Fruit fly (Drosophila melanogaster) whole organism, embryonic: ENCODE results near the gene CG32483.

ENCODE experiments used
- ATbp ChIP-seq: fragments of 200-800 bp; sonication (Bioruptor generic); optimal IDR thresholded peaks from 2 replicates; lab custom pipeline; 2017; ENCODE audit warnings: missing biosample characterization, mild to moderate bottlenecking, missing genetic modification characterization, missing genetic modification reagents
- Antp ChIP-seq: fragments of 200-800 bp; sonication (Bioruptor generic); optimal IDR thresholded peaks from 3 replicates; lab custom pipeline; 2016; ENCODE audit warnings: missing biosample characterization, missing genetic modification characterization
- Bteb2 ChIP-seq: fragments of 200-800 bp; sonication (Bioruptor generic); optimal IDR thresholded peaks from 2 replicates; lab custom pipeline; 2016; ENCODE audit warnings: missing biosample characterization, missing genetic modification characterization
- CG11093 ChIP-seq: fragments of 200-800 bp; sonication (Bioruptor generic); IDR thresholded peaks from 3 replicates; pipeline ENCODE4 v1.3.6; 2022; ENCODE audit warnings: missing biosample characterization, missing genetic modification characterization
- CG16813 ChIP-seq: fragments of 200-800 bp; sonication (Bioruptor generic); IDR thresholded peaks from 3 replicates; pipeline ENCODE4 v1.3.6; 2022; ENCODE audit warnings: missing biosample characterization, missing genetic modification characterization; ENCODE audit not compliant: partially characterized antibody
- CG16863 ChIP-seq: fragments of 200-800 bp; sonication (Bioruptor generic); optimal IDR thresholded peaks from 3 replicates; lab custom pipeline; 2016; ENCODE audit warnings: missing biosample characterization, missing genetic modification characterization
- CG17186 ChIP-seq: fragments of 200-800 bp; sonication (Bioruptor generic); optimal IDR thresholded peaks from 3 replicates; lab custom pipeline; 2017; ENCODE audit warnings: missing biosample characterization, missing genetic modification reagents, missing genetic modification characterization
- CG2129 ChIP-seq: fragments of 200-800 bp; sonication (Bioruptor generic); IDR thresholded peaks from 2 replicates; pipeline ENCODE4 v1.3.6; 2022; ENCODE audit warnings: missing biosample characterization, missing genetic modification characterization; ENCODE audit not compliant: partially characterized antibody
- CG2202 ChIP-seq: fragments of 200-800 bp; sonication (Bioruptor generic); optimal IDR thresholded peaks from 2 replicates; lab custom pipeline; 2018; ENCODE audit warnings: missing biosample characterization, mild to moderate bottlenecking, missing genetic modification characterization
- CG3065 ChIP-seq: fragments of 200-800 bp; sonication (Bioruptor generic); optimal IDR thresholded peaks from 2 replicates; lab custom pipeline; 2016; ENCODE audit warnings: missing biosample characterization, missing genetic modification characterization
- CG31224 ChIP-seq: fragments of 200-800 bp; sonication (Bioruptor generic); IDR thresholded peaks from 2 replicates; pipeline ENCODE4 v1.3.6; 2022; ENCODE audit warnings: missing biosample characterization, missing genetic modification characterization
- CG31441 ChIP-seq: fragments of 200-800 bp; sonication (Bioruptor generic); IDR thresholded peaks from 2 replicates; pipeline ENCODE4 v1.3.6; 2022; ENCODE audit warnings: missing biosample characterization, missing genetic modification characterization
- CG3995 ChIP-seq: fragments of 200-800 bp; sonication (Bioruptor generic); optimal IDR thresholded peaks from 3 replicates; lab custom pipeline; 2016; ENCODE audit warnings: missing biosample characterization, missing genetic modification characterization
- CG4404 ChIP-seq: fragments of 200-800 bp; sonication (Bioruptor generic); IDR thresholded peaks from 2 replicates; pipeline ENCODE4 v1.3.6; 2022; ENCODE audit warnings: missing biosample characterization, missing genetic modification characterization
- CG6254 ChIP-seq: fragments of 200-800 bp; sonication (Bioruptor generic); optimal IDR thresholded peaks from 3 replicates; lab custom pipeline; 2017; ENCODE audit warnings: mild to moderate bottlenecking, missing biosample characterization, missing genetic modification reagents, missing genetic modification characterization
- CG8281 ChIP-seq: fragments of 200-800 bp; sonication (Bioruptor generic); optimal IDR thresholded peaks from 2 replicates; lab custom pipeline; 2018; ENCODE audit warnings: missing biosample characterization, mild to moderate bottlenecking, missing genetic modification characterization, moderate library complexity
- CG8765 ChIP-seq: fragments of 200-800 bp; sonication (Bioruptor generic); IDR thresholded peaks from 2 replicates; pipeline ENCODE4 v1.3.6; 2022; ENCODE audit warnings: missing biosample characterization, missing genetic modification characterization
- Eip74EF ChIP-seq, 2 experiments: fragments of 200-800 bp in 1 of 2; fragments of >200 bp in 1 of 2; sonication (Bioruptor generic) in 1 of 2; optimal IDR thresholded peaks; 2 replicates each; lab custom pipeline; 2017 to 2019; ENCODE audit warnings: missing biosample characterization in 2 of 2, missing genetic modification characterization in 2 of 2, mild to moderate bottlenecking in 1 of 2, moderate library complexity in 1 of 2
- HmgZ ChIP-seq: fragments of 200-800 bp; sonication (Bioruptor generic); optimal IDR thresholded peaks from 2 replicates; lab custom pipeline; 2018; ENCODE audit warnings: missing biosample characterization, mild to moderate bottlenecking, missing genetic modification characterization
- MESR4 ChIP-seq: fragments of 200-800 bp; sonication (Bioruptor generic); optimal IDR thresholded peaks from 2 replicates; lab custom pipeline; 2018; ENCODE audit warnings: missing biosample characterization, mild to moderate bottlenecking, missing genetic modification characterization, moderate library complexity
- NC2α ChIP-seq: fragments of 200-800 bp; sonication (Bioruptor generic); optimal IDR thresholded peaks from 2 replicates; lab custom pipeline; 2016; ENCODE audit warnings: missing biosample characterization, missing genetic modification characterization
- NFAT ChIP-seq: fragments of 200-800 bp; sonication (Bioruptor generic); IDR thresholded peaks from 2 replicates; pipeline ENCODE4 v1.3.6; 2022; ENCODE audit warnings: missing biosample characterization, missing genetic modification characterization
- Sry-β ChIP-seq: fragments of 200-800 bp; sonication (Bioruptor generic); optimal IDR thresholded peaks from 2 replicates; lab custom pipeline; 2018; ENCODE audit warnings: missing biosample characterization, mild to moderate bottlenecking, missing genetic modification characterization, moderate library complexity
- Xrp1 ChIP-seq: fragments of 200-800 bp; sonication (Bioruptor generic); IDR thresholded peaks from 2 replicates; pipeline ENCODE4 v1.3.6; 2022; ENCODE audit warnings: missing biosample characterization, missing genetic modification characterization
- cg ChIP-seq: fragments of 200-800 bp; sonication (Bioruptor generic); optimal IDR thresholded peaks from 3 replicates; lab custom pipeline; 2019; ENCODE audit warnings: missing biosample characterization, mild to moderate bottlenecking, missing genetic modification characterization, moderate library complexity
- croc ChIP-seq: fragments of 200-800 bp; sonication (Bioruptor generic); conservative IDR thresholded peaks from 3 replicates; pipeline ENCODE4 v1.3.6; 2022; ENCODE audit warnings: missing biosample characterization, missing genetic modification characterization
- disco-r ChIP-seq: fragments of 200-800 bp; sonication (Bioruptor generic); optimal IDR thresholded peaks from 2 replicates; lab custom pipeline; 2016; ENCODE audit warnings: missing biosample characterization, missing genetic modification characterization
- dpn ChIP-seq, 2 experiments: fragments of 200-800 bp; sonication (Bioruptor generic); optimal IDR thresholded peaks; 3 replicates each; lab custom pipeline; 2016; ENCODE audit warnings: missing biosample characterization in 2 of 2, missing genetic modification characterization in 2 of 2
- esg ChIP-seq: fragments of 200-800 bp; sonication (Bioruptor generic); conservative IDR thresholded peaks from 2 replicates; pipeline ENCODE4 v1.3.6; 2022; ENCODE audit warnings: missing biosample characterization, missing genetic modification characterization
- eve ChIP-seq, 2 experiments: fragments of >200 bp; optimal IDR thresholded peaks; 2 replicates each; lab custom pipeline; 2017; ENCODE audit warnings: missing biosample characterization in 2 of 2, missing genetic modification characterization in 2 of 2
- fd64A ChIP-seq: fragments of 200-800 bp; sonication (Bioruptor generic); optimal IDR thresholded peaks from 3 replicates; lab custom pipeline; 2018; ENCODE audit warnings: missing biosample characterization, mild to moderate bottlenecking, missing genetic modification characterization
- fru ChIP-seq: fragments of >200 bp; optimal IDR thresholded peaks from 2 replicates; lab custom pipeline; 2017
- gfzf ChIP-seq: fragments of 200-800 bp; sonication (Bioruptor generic); optimal IDR thresholded peaks from 2 replicates; lab custom pipeline; 2016; ENCODE audit warnings: missing biosample characterization, mild to moderate bottlenecking, missing genetic modification characterization, moderate library complexity
- grau ChIP-seq: fragments of 200-800 bp; optimal IDR thresholded peaks from 3 replicates; lab custom pipeline; 2019; ENCODE audit warnings: missing biosample characterization, mild to moderate bottlenecking, missing genetic modification characterization, moderate library complexity
- gsb-n ChIP-seq: fragments of 200-800 bp; sonication (Bioruptor generic); optimal IDR thresholded peaks from 3 replicates; lab custom pipeline; 2018; ENCODE audit warnings: missing biosample characterization, mild to moderate bottlenecking, missing genetic modification characterization
- her ChIP-seq: fragments of 200-800 bp; sonication (Bioruptor generic); optimal IDR thresholded peaks from 2 replicates; lab custom pipeline; 2016; ENCODE audit warnings: missing biosample characterization, missing genetic modification characterization
- hkb ChIP-seq, 2 experiments: fragments of 200-800 bp in 1 of 2; fragments of >200 bp in 1 of 2; sonication (Bioruptor generic) in 1 of 2; IDR thresholded peaks in 1 of 2; optimal IDR thresholded peaks in 1 of 2; 2 replicates each; pipeline versions ENCODE4 v1.3.6 to Lab custom; 2017 to 2022; ENCODE audit warnings: missing biosample characterization in 1 of 2, missing genetic modification characterization in 1 of 2
- ken ChIP-seq: fragments of 200-800 bp; sonication (Bioruptor generic); IDR thresholded peaks from 3 replicates; pipeline ENCODE4 v1.3.6; 2022; ENCODE audit warnings: missing biosample characterization, missing genetic modification characterization
- mirr ChIP-seq: fragments of 200-800 bp; sonication (Bioruptor generic); optimal IDR thresholded peaks from 3 replicates; lab custom pipeline; 2018; ENCODE audit warnings: missing biosample characterization, mild to moderate bottlenecking, missing genetic modification characterization
- pita ChIP-seq: fragments of 200-800 bp; sonication (Bioruptor generic); optimal IDR thresholded peaks from 2 replicates; lab custom pipeline; 2017; ENCODE audit warnings: missing biosample characterization, mild to moderate bottlenecking, missing genetic modification characterization
- pros ChIP-seq: fragments of 200-800 bp; sonication (Bioruptor generic); optimal IDR thresholded peaks from 3 replicates; lab custom pipeline; 2019; ENCODE audit warnings: missing biosample characterization, mild to moderate bottlenecking, missing genetic modification characterization, moderate library complexity
- psq ChIP-seq: fragments of 200-800 bp; sonication (Bioruptor generic); optimal IDR thresholded peaks from 2 replicates; lab custom pipeline; 2017; ENCODE audit warnings: missing biosample characterization, missing genetic modification characterization
- pum ChIP-seq: fragments of 200-800 bp; sonication (Bioruptor generic); optimal IDR thresholded peaks from 2 replicates; lab custom pipeline; 2016; ENCODE audit warnings: missing biosample characterization, missing genetic modification characterization
- pzg ChIP-seq: fragments of 200-800 bp; sonication (Bioruptor generic); optimal IDR thresholded peaks from 3 replicates; lab custom pipeline; 2018; ENCODE audit warnings: missing biosample characterization, mild to moderate bottlenecking, missing genetic modification characterization, moderate library complexity
- rib ChIP-seq: fragments of 200-800 bp; sonication (Bioruptor generic); IDR thresholded peaks from 2 replicates; pipeline ENCODE4 v1.3.6; 2022; ENCODE audit warnings: missing biosample characterization, missing genetic modification characterization
- sim ChIP-seq: fragments of 200-800 bp; sonication (Bioruptor generic); IDR thresholded peaks from 2 replicates; pipeline ENCODE4 v1.3.6; 2022; ENCODE audit warnings: missing biosample characterization, missing genetic modification characterization
- ttk ChIP-seq: fragments of 200-800 bp; sonication (Bioruptor generic); IDR thresholded peaks from 2 replicates; pipeline ENCODE4 v2.1.2; 2022; ENCODE audit warnings: missing biosample characterization, missing genetic modification characterization
- vfl ChIP-seq: fragments of 200-800 bp; sonication (Bioruptor generic); optimal IDR thresholded peaks from 2 replicates; lab custom pipeline; 2016; ENCODE audit warnings: missing biosample characterization, missing genetic modification characterization
- zen ChIP-seq: fragments of 200-800 bp; sonication (Bioruptor generic); optimal IDR thresholded peaks from 3 replicates; lab custom pipeline; 2018; ENCODE audit warnings: missing biosample characterization, mild to moderate bottlenecking, missing genetic modification characterization, moderate library complexity

Gene CG32483

DNA sequence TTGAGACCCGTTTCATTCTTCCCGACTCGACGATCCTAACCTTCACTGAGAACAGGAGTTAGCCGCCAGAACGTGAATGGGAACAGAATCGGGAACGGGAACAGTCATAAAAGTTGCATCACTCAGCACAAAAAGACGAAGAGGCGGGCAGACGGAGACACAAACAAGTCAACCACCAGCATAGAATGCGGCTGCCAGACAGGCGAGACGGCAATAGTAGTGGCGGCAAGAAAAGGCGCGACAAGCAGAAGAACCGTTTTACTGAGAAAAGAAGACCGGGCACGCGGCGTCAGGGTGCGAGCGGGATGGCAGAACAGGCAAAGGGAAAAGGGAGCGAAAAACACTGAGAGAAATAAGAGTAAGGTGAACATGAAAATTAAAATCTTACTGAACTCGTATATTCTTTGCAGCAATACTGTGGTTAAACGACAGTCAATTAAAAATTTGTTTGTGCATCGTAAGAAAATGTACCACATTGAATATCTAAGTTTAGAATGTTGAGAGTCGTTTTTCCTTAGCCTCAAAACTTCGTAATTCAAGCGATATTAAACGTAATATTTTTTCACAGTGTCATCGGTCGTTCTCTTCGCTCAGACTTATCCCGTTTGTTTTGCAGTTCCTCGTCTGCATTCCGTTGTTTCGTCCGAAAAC, 49.4 kb downstream of the CG32483 start (continued):
- peak; percentile 86 for TF ChIP-seq CG2202 (tag; lab: Kevin White, UChicago)
- TF ChIP-seq Antp (GFP tag; lab: Kevin White, UChicago): peak; percentile 85
- TF ChIP-seq CG17186 (GFP tag; lab: Kevin White, UChicago): peak; percentile 31
- no peak for TF ChIP-seq mirr (GFP tag; lab: Kevin White, UChicago)
- peak; percentile 88 for TF ChIP-seq CG8765
- peak; percentile 94 for TF ChIP-seq zen (tag; lab: Kevin White, UChicago)
- no peak for TF ChIP-seq Sry-β
- TF ChIP-seq CG6254 (GFP tag; lab: Kevin White, UChicago): peak; percentile 83
- TF ChIP-seq Eip74EF (GFP tag; optimal IDR thresholded peaks at IDR 0.05; lab: Kevin White, UChicago): peak in 1 of 2 experiments; percentile 37
- TF ChIP-seq gfzf: no peak
- TF ChIP-seq esg: peak; percentile 73
- TF ChIP-seq CG11093 (GFP tag; lab: Robert Waterston, UW): peak; percentile 69; the same call in 2 of the 3 replicates
- no peak for TF ChIP-seq CG16813 (GFP tag; lab: Robert Waterston, UW)
- TF ChIP-seq dpn (GFP tag; optimal IDR thresholded peaks at IDR 0.05; lab: Kevin White, UChicago): peak; percentile 85 to 86
- TF ChIP-seq croc: peak; percentile 76
- peak; percentile 78 for TF ChIP-seq pum (GFP tag; lab: Kevin White, UChicago)
- TF ChIP-seq MESR4 (GFP tag; lab: Kevin White, UChicago): peak; percentile 2
- TF ChIP-seq fd64A (GFP tag; lab: Kevin White, UChicago): peak; percentile 63
- TF ChIP-seq pita (GFP tag; lab: Kevin White, UChicago): no peak
- TF ChIP-seq rib (GFP tag; lab: Robert Waterston, UW): peak; percentile 62
- peak; percentile 88 for TF ChIP-seq CG16863 (GFP tag; lab: Kevin White, UChicago)
- TF ChIP-seq psq: peak; percentile 92
- TF ChIP-seq Xrp1 (GFP tag; lab: Robert Waterston, UW): peak; percentile 91
- TF ChIP-seq NC2α (GFP tag; lab: Kevin White, UChicago): peak; percentile 49
- TF ChIP-seq fru (lab: Kevin White, UChicago): no peak
- peak; percentile 97 for TF ChIP-seq pros (GFP tag; lab: Kevin White, UChicago)
- no peak for TF ChIP-seq hkb (optimal IDR thresholded peaks at IDR 0.05; lab: Kevin White, UChicago)
- TF ChIP-seq hkb (GFP tag; IDR thresholded peaks at IDR 0.05; lab: Robert Waterston, UW): peak; percentile 86
- no peak for TF ChIP-seq CG2129
- TF ChIP-seq CG4404 (GFP tag; lab: Robert Waterston, UW): peak; percentile 82
- peak; percentile 66 for TF ChIP-seq CG3065 (GFP tag; lab: Kevin White, UChicago)
- peak; percentile 63; the same call in 2 of the 3 replicates for TF ChIP-seq ken (GFP tag; lab: Robert Waterston, UW)
- peak; percentile 92 for TF ChIP-seq CG31441 (GFP tag; lab: Robert Waterston, UW)
- peak; percentile 9 for TF ChIP-seq CG3995 (GFP tag; lab: Kevin White, UChicago)
- peak; percentile 75 for TF ChIP-seq ttk (GFP tag; lab: Robert Waterston, UW)
- TF ChIP-seq cg (GFP tag; lab: Kevin White, UChicago): no peak
- peak; percentile 51 for TF ChIP-seq HmgZ (tag; lab: Kevin White, UChicago)
- no peak for TF ChIP-seq vfl
- peak; percentile 47 for TF ChIP-seq CG31224 (GFP tag; lab: Robert Waterston, UW)
- TF ChIP-seq her (GFP tag; lab: Kevin White, UChicago): peak; percentile 86
- TF ChIP-seq sim (GFP tag; lab: Robert Waterston, UW): peak; percentile 76
- TF ChIP-seq Bteb2 (GFP tag; lab: Kevin White, UChicago): peak; percentile 45
- peak; percentile 83 for TF ChIP-seq disco-r (GFP tag; lab: Kevin White, UChicago)
- peak; percentile 83 for TF ChIP-seq ATbp (GFP tag; lab: Kevin White, UChicago)
- peak; percentile 84 for TF ChIP-seq grau (tag; lab: Kevin White, UChicago)
- no peak for TF ChIP-seq pzg (GFP tag; lab: Kevin White, UChicago)
- peak; percentile 54 to 96 for TF ChIP-seq eve (GFP tag; optimal IDR thresholded peaks at IDR 0.05; lab: Kevin White, UChicago)
- TF ChIP-seq NFAT (GFP tag; lab: Robert Waterston, UW): 0 out of 2 replicates have a peak, but pooled peaks have one; percentile 15
- peak; percentile 62 for TF ChIP-seq CG8281 (tag; lab: Kevin White, UChicago)
- peak; percentile 86 for TF ChIP-seq gsb-n (tag; lab: Kevin White, UChicago)
